Worm (Caenorhabditis elegans) whole organism, midembryonic: ENCODE results near the gene atln-1.

Experiments used
- T22C8.4 ChIP-seq: fragments of 200-800 bp; sonication (Bioruptor generic); IDR thresholded peaks from 2 replicates; pipeline ENCODE4 v1.3.6; 2022; ENCODE audit warnings: missing genetic modification characterization, missing compliant biosample characterization
- cog-1 ChIP-seq: sonication (generic microtip); optimal IDR thresholded peaks from 2 replicates; lab custom pipeline; 2016; ENCODE audit warnings: missing genetic modification characterization, missing compliant biosample characterization
- flt-1 ChIP-seq: fragments of 200-800 bp; sonication (Bioruptor generic); IDR thresholded peaks from 2 replicates; pipeline ENCODE4 v1.3.6; 2022; ENCODE audit warnings: missing genetic modification characterization, missing compliant biosample characterization
- klf-2 ChIP-seq: fragments of 200-800 bp; sonication (Bioruptor generic); conservative IDR thresholded peaks from 2 replicates; pipeline ENCODE4 v1.3.6; 2022; ENCODE audit warnings: missing genetic modification reagents, missing genetic modification characterization, missing compliant biosample characterization
- med-1 ChIP-seq: sonication (generic microtip); optimal IDR thresholded peaks from 2 replicates; lab custom pipeline; 2017; ENCODE audit warnings: missing genetic modification characterization, mild to moderate bottlenecking, missing compliant biosample characterization, antibody characterized with exemption, missing genetic modification reagents; ENCODE audit not compliant: insufficient read depth
- ref-1 ChIP-seq: fragments of 200-800 bp; sonication (Bioruptor generic); conservative IDR thresholded peaks from 2 replicates; pipeline ENCODE4 v1.3.6; 2022; ENCODE audit warnings: missing genetic modification reagents, missing genetic modification characterization, missing compliant biosample characterization
- tab-1 ChIP-seq: fragments of 200-800 bp; sonication (Bioruptor generic); IDR thresholded peaks from 2 replicates; pipeline ENCODE4 v1.3.6; 2022; ENCODE audit warnings: missing genetic modification characterization, missing compliant biosample characterization
- ztf-23 ChIP-seq: fragments of 200-800 bp; sonication (Bioruptor generic); IDR thresholded peaks from 2 replicates; pipeline ENCODE4 v1.3.6; 2022; ENCODE audit warnings: missing genetic modification reagents, missing genetic modification characterization, missing compliant biosample characterization
- ztf-29 ChIP-seq: fragments of 200-800 bp; sonication (Bioruptor generic); IDR thresholded peaks from 2 replicates; pipeline ENCODE4 v1.3.6; 2022; ENCODE audit warnings: missing genetic modification reagents, missing genetic modification characterization, missing compliant biosample characterization

Gene atln-1

DNA sequence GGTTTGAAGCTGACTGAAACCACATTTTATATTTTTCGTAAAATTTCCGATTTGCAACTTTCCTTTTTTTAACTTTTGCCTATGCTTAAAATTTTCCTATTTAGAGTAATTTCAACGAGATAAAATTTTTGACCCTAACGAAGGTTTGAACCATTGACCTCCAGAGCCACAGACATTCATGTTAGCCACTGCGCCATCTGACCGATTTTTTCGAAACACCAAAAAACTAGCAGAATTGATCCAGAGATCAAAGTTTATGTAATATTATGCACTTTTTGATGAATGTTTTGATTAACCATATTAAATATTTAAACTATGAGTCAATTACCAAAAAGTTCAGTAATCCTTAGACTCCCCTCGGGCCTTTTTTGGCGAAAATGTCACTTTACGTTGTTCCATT, 30.4 kb upstream of the atln-1 start:
- no peak for TF ChIP-seq flt-1 (GFP tag; lab: Robert Waterston, UW)
- TF ChIP-seq T22C8.4 = no peak
- TF ChIP-seq ztf-23 (GFP tag; lab: Robert Waterston, UW) = no peak
- no peak for TF ChIP-seq klf-2
- TF ChIP-seq tab-1 (GFP tag; lab: Robert Waterston, UW) = no peak
- no peak for TF ChIP-seq med-1 (GFP tag; lab: Kevin White, UChicago)
- no peak for TF ChIP-seq cog-1 (tag; lab: Kevin White, UChicago)
- TF ChIP-seq ztf-29 (GFP tag; lab: Robert Waterston, UW) = no peak
- TF ChIP-seq ref-1 (GFP tag; lab: Robert Waterston, UW) = no peak

DNA sequence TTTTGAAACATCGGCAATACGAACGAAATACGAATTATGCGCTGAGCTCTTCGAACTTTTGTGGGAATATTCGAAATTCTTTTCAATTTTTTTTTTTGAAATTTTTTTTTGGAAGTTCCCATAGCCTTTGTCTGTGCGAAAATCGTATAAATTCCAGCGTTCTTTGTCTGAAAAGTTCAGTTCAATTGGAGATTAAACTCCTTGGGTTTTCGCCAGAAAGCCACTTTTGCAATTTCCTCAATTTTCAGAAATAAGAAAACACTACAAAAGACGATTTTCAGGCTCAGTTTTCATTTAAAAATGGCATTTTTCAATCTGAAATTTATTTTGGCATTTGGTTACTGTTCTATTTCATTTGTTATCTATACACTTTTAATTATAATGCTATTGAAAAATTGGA, 29.3 kb upstream of the atln-1 start, which contains the start of gene Y54G2A.38:
Gene Y54G2A.38 (plus strand): TSS at position 301 of the 400 bp plus-strand sequence.
- TF ChIP-seq flt-1 (GFP tag; lab: Robert Waterston, UW) (no peak), tab-1 (GFP tag; lab: Robert Waterston, UW) (no peak), klf-2 (no peak), T22C8.4 (no peak), ref-1 (GFP tag; lab: Robert Waterston, UW) (no peak), ztf-29 (GFP tag; lab: Robert Waterston, UW) (no peak), ztf-23 (GFP tag; lab: Robert Waterston, UW) (no peak), cog-1 (tag; lab: Kevin White, UChicago) (no peak), med-1 (GFP tag; lab: Kevin White, UChicago) (no peak)

DNA sequence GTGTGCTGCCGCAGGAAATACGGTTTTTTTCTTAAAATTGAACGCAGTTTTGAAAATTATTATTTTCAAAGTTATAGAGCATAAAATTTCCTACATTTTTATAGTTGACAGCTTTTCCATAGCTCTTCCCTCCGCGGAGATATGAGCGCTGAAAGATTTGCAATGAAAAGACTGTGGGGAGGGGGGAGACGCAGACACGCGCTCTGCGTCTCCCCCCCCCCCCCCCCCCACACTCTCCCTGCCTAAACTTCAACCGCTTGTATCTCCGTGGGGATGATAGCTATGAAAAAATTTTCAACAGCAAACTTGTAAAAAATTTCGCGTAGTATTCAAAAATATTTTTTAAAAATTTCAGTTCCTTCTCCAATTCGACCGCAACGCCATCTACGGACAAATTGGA, 27.0 kb upstream of the atln-1 start:
- no peak for TF ChIP-seq med-1 (GFP tag; lab: Kevin White, UChicago)
- TF ChIP-seq T22C8.4 = no peak
- no peak for TF ChIP-seq ztf-23 (GFP tag; lab: Robert Waterston, UW)
- TF ChIP-seq klf-2 = no peak
- TF ChIP-seq ref-1 (GFP tag; lab: Robert Waterston, UW) = no peak
- TF ChIP-seq flt-1 (GFP tag; lab: Robert Waterston, UW) = no peak
- TF ChIP-seq cog-1 (tag; lab: Kevin White, UChicago) = no peak
- no peak for TF ChIP-seq ztf-29 (GFP tag; lab: Robert Waterston, UW)
- TF ChIP-seq tab-1 (GFP tag; lab: Robert Waterston, UW) = no peak

DNA sequence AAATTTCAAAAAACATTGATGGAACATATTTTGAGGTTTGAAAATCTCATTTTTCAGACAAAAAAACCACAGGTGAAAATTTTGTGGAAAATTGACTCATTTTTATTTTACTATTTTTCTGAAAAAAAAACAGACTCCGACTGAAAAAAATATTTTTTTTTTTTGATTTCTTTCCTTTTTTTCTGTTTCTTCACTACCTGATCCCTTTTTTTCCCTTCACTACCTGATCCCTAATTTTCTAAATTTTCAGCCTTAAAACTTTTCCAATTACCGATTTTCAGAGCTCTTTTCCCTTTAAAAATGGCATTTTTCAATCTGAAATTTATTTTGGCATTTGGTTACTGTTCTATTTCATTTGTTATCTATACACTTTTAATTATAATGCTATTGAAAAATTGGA, 26.1 kb upstream of the atln-1 start, which contains the start of gene Y54G2A.77:
Gene Y54G2A.77 (plus strand): TSS at position 301 of the 400 bp plus-strand sequence.
- TF ChIP-seq ztf-23 (GFP tag; lab: Robert Waterston, UW) = no peak
- TF ChIP-seq klf-2 = no peak

DNA sequence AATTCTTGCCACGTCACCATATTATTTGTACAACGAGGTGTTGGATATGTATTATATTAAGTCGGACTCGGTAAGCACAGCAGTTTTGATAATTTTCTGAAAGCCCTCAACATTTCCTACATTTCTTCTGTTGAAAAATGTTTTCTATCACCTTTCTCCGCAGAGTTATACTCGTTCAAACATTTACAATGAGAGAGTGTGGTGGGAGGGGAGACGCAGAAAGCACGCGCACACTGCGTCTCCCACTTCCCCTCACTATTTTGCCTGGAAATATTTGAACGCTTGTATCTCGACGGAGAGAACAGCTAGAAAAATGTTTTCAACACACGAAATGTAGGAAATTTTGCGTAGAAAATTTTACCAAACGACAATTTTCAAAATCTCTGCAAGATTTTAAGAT, 24.3 kb upstream of the atln-1 start:
- TF ChIP-seq T22C8.4 = no peak

DNA sequence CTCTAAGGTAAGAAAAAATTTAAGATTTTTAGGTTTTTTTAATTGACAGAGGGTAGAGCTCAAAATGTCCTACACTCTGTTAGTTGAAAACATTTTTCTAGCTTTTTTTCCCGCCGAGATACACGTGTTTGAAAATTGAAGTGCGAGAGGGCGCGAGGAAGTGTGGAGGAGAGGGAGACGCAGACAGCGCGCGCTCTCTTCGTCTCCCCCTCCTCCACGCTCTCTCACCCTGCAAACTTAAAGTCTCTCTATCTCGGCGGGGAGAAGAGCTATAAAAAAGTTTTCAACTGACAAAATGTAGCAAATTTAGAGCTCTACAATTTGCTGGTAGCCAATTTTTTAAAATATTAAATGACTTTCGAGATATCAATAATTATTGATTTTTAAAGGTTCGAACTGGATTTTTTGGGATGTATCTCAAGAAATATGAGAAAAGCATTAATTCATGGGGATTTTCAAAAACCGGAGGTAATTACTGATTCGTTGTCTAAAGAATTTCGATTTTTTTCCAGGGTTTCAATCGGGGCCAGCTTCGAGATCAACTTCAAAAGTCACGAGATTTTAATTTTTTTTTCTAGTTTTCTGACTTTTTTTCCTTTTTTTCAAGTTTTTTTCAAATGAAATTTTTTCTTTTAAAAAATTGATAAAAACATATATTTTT, 23.3 kb upstream of the atln-1 start:
- TF ChIP-seq tab-1 (GFP tag; lab: Robert Waterston, UW) (no peak), cog-1 (tag; lab: Kevin White, UChicago) (no peak), ztf-23 (GFP tag; lab: Robert Waterston, UW) (no peak)

DNA sequence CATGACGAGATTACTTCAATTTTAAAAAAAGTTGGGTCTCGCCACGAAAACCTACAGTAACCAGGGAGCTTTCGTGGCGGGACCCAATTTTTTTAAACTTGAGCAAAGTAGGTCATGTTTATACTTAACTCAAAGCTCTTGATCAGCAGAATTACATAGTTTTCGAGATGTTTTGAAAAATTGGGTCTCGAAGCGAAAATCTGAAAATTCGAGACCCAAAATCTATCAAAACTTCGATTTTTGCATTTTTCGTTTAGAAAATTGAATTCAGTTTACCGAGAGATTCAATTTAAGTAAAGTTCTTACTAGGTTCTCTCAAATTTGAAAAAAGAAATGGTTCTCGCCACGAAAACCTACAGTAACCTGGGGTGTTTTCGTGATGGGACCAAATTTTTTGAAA, 18.4 kb upstream of the atln-1 start:
- no peak for TF ChIP-seq ref-1 (GFP tag; lab: Robert Waterston, UW)
- TF ChIP-seq klf-2 = no peak
- no peak for TF ChIP-seq cog-1 (tag; lab: Kevin White, UChicago)
- no peak for TF ChIP-seq tab-1 (GFP tag; lab: Robert Waterston, UW)
- TF ChIP-seq ztf-29 (GFP tag; lab: Robert Waterston, UW) = no peak
- no peak for TF ChIP-seq flt-1 (GFP tag; lab: Robert Waterston, UW)
- TF ChIP-seq T22C8.4 = no peak
- TF ChIP-seq med-1 (GFP tag; lab: Kevin White, UChicago) = no peak
- TF ChIP-seq ztf-23 (GFP tag; lab: Robert Waterston, UW) = no peak

DNA sequence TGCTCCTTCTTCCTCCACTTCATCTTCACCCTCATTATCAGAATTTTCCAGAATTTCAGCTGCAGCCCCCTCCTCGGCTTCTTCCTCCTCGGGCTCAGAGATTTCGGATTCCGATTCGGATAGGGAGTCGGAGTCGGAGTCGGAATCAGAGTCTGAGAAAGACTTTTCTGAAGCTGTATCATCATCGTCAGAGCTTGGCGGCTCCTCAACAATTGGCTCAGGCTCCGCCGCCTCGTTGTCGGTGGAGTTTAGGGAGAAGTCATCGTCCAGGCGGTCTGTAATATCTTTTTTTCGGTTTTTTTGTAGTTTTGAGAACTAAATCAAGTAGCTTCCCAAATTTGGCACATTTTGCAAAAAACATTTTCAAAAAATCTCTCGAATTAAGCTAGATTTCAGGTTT, 17.7 kb upstream of the atln-1 start:
- TF ChIP-seq klf-2 = no peak
- no peak for TF ChIP-seq ref-1 (GFP tag; lab: Robert Waterston, UW)
- TF ChIP-seq flt-1 (GFP tag; lab: Robert Waterston, UW) = no peak
- no peak for TF ChIP-seq T22C8.4
- no peak for TF ChIP-seq tab-1 (GFP tag; lab: Robert Waterston, UW)
- no peak for TF ChIP-seq ztf-23 (GFP tag; lab: Robert Waterston, UW)
- TF ChIP-seq cog-1 (tag; lab: Kevin White, UChicago) = no peak

DNA sequence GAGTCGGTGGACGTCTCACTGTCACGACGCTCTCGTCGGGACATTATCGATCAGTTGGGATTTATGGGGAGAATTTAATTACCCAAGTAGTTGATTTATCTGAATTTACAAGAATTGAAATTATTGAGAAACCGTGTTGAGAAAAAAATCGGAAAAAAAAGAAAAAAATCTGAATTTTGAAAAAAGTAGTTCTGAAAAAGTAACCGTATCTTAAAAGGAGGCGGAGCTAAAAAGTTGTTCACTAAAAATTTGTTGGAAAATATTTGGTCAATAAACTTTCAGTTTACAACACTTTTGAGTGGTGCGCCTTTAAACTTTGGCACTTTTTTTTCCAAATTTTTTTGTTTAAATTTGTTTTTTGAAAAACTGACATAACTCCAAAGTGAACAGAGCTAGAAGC, 16.8 kb upstream of the atln-1 start, which contains the start of gene Y54G2A.11:
Gene Y54G2A.11 (minus strand): TSS at position 101 of the 400 bp plus-strand sequence.
- TF ChIP-seq med-1 (GFP tag; lab: Kevin White, UChicago) = no peak

DNA sequence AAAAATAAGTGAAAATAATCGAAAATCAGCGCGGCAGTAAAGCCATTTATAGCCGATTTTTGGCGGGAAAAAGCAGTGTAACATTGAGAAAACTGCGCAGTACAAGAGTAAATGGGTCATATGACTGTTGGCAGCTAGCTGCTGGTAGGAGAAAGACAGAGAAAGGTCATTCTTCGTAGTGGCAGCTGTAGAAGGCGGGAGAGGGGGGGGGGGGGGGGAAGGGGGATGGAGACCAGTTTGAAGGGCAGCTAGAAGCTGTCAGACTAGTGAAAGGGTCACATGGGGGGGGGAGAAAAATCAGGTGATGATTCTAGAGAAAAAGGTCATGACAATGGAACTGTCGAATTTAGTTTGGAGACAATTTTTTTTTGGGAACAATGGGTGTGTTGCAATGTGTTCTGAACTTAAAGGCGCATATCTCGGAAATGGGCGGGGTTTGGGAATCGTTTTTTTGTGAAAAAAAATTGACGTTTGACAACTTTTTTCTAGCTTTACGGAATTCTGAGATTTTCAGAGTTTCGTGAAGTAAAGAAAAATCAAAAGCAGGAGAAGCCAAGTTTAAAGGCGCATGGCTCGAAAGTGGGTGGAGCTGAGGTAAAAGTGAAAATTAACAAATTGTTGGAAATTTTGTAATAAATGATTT, 16.2 kb upstream of the atln-1 start:
- TF ChIP-seq cog-1 (tag; lab: Kevin White, UChicago) (no peak), flt-1 (GFP tag; lab: Robert Waterston, UW) (no peak), T22C8.4 (no peak), ref-1 (GFP tag; lab: Robert Waterston, UW) (no peak), klf-2 (no peak), tab-1 (GFP tag; lab: Robert Waterston, UW) (no peak), ztf-29 (GFP tag; lab: Robert Waterston, UW) (no peak), ztf-23 (GFP tag; lab: Robert Waterston, UW) (no peak), med-1 (GFP tag; lab: Kevin White, UChicago) (no peak)
